Worm (Caenorhabditis elegans): ENCODE measurements around the gene srt-13.
"Not testable (repeated sequence)": the region's sequence is repeated elsewhere in the genome, so short reads cannot be mapped to it uniquely, and the experiment has no call there.

Gene srt-13

DNA sequence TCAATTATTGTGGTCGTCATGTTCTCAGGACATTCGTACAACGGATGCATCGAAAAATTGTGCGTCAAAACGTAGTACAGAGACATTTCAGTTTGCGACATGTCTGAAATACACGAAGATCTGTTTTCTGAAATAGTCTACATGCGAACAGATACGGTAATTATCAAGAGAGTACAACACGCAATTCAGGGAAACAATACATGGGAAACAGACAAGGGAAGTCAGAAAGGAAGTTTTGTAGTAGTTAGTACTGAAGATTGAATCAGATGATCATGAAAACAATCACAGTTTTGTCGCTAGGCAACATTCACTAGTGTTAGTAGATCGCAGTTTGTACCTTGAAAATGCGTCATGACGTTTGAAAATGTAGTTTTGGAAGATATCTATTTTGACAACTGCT is at the start of gene srt-13:
TSS of gene srt-13 (minus strand) at position 101 of the 400 bp plus-strand sequence.
- no peak for TF ChIP-seq W03F9.2 (tag; optimal IDR thresholded peaks at IDR 0.05)
- TF ChIP-seq dao-5 (tag; optimal IDR thresholded peaks at IDR 0.05): no peak
- no peak for TF ChIP-seq him-1 (tag; optimal IDR thresholded peaks at IDR 0.05)

DNA sequence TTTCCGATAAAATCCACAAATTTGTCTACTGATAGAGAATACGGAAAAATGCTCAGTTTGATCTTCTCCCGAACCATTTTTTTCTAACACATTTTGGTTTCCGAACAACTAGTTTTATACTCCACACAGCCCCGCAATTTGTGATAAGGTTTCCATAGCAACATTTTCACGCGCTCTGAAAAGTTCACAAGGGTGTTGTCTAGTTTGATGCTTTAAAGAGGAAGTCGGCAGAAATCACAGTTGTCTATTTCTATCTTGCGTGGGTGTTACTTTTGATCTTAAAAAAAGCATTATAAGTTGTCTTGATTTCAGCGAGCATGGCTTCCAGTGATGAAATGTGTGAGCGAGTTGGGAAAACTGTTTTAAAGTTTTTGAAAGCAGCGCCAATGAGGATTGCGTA is 49.8 kb upstream of the srt-13 start, which contains the start of gene ZC132.3:
TSS of gene ZC132.3 (minus strand) at position 101 of the 400 bp plus-strand sequence.
- TF ChIP-seq him-1 (tag; optimal IDR thresholded peaks at IDR 0.05): no peak
- TF ChIP-seq W03F9.2 (tag; optimal IDR thresholded peaks at IDR 0.05): no peak
- no peak for TF ChIP-seq dao-5 (tag; optimal IDR thresholded peaks at IDR 0.05)

DNA sequence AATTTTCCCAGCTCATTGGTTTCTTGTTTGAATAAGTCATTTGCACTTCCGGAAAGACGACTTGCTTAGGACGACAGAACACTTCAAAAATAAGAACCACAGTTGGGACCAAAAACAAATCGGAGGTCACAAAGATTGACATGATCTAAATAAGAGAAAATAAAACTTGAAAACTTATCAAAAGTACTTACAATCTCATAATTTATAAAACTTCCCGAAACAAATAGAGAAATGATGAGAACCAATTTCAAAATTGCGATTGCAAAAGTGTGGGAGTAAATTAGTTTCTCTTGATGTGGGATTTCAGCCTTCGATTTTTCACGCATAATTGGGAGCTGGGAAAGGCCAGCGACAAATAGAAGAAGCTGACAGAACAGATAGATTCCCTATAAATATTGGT is 48.6 kb upstream of the srt-13 start, which contains the start of gene ZC132.11:
TSS of gene ZC132.11 (minus strand) at position 101 of the 400 bp plus-strand sequence.
- TF ChIP-seq W03F9.2 (tag; optimal IDR thresholded peaks at IDR 0.05): no peak
- no peak for TF ChIP-seq dao-5 (tag; optimal IDR thresholded peaks at IDR 0.05)
- no peak for TF ChIP-seq him-1 (tag; optimal IDR thresholded peaks at IDR 0.05)

DNA sequence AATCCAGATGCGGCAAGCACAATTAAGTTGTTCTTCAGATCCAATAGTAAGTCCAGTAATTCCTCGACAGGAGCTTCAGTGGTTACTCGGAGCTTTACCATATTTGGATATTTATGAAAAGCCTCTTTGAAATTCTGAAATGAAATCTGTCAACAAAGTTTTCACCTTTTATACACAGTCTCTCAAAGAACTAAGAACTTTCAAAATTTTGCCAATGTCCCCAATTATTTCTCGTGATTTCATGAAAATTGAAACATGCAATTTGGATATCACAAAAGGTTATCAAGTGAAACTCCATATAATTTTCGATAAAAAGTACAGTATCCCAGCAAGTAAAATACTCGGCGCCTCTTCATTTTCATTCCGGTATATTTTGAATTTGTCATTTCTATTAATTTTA is 46.0 kb upstream of the srt-13 start, which contains the start of gene F47D2.11:
TSS of gene F47D2.11 (minus strand) at position 101 of the 400 bp plus-strand sequence.
- TF ChIP-seq W03F9.2 (tag; optimal IDR thresholded peaks at IDR 0.05) (no peak), him-1 (tag; optimal IDR thresholded peaks at IDR 0.05) (no peak), dao-5 (tag; optimal IDR thresholded peaks at IDR 0.05) (no peak)

DNA sequence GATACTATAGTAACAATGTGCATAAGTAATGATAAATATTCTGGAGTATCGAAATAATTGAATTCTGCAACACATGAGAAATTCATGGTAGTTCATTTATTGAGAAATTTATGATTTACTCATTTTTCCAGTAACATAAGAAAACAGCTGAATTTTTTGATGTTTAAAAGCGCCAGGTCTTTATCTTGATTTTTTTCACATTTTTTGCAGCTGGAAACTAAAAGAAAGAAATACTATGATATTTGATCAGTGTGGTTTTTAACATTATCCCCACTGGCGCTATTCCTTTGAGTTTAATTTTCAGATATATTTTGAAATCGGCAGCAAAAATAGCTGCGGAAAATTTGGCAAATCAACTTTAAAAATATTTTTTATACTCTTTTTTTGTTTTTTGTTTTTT is 43.5 kb upstream of the srt-13 start, which contains the start of gene srh-194:
TSS of gene srh-194 (minus strand) at position 101 of the 400 bp plus-strand sequence.
- TF ChIP-seq dao-5, W03F9.2, him-1 (tag; optimal IDR thresholded peaks at IDR 0.05): not testable (repeated sequence)

DNA sequence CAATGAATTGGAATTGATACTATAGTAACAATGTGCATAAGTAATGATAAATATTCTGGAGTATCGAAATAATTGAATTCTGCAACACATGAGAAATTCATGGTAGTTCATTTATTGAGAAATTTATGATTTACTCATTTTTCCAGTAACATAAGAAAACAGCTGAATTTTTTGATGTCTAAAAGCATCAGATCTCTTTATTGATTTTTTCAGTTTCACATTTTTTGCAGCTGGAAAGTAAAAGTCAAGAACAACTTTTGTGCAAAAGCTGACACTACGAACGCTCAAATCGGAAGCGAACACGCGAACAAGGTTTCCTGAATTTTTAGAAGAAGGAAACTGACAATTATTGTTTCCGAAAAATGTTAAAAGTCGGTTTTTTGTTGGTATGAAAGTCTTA is 40.1 kb upstream of the srt-13 start, which contains the start of gene srh-193:
TSS of gene srh-193 (minus strand) at position 101 of the 400 bp plus-strand sequence.
- not testable (repeated sequence) for TF ChIP-seq W03F9.2, him-1, dao-5 (tag; optimal IDR thresholded peaks at IDR 0.05)

DNA sequence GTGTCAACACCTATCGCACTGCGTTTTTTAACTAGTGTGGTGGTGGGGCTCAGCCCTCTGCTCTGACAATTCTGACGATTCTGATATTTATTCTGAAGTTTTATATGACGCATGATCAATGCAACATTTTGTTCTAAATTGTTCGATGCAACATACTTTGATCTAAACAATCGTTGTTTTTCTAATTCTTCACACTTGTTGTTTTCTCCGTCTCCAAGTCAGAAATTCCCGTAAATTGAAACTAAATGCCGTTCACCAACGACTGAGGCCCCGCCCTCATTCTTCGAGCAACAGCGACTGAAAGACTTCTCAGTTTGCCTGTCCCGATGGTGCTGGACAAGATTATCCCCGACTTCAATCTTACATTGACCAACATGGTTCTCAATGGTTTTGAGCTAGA is 34.8 kb upstream of the srt-13 start, which contains the start of gene srt-19:
TSS of gene srt-19 (plus strand) at position 301 of the 400 bp plus-strand sequence.
- not testable (repeated sequence) for TF ChIP-seq him-1, W03F9.2, dao-5 (tag; optimal IDR thresholded peaks at IDR 0.05)

DNA sequence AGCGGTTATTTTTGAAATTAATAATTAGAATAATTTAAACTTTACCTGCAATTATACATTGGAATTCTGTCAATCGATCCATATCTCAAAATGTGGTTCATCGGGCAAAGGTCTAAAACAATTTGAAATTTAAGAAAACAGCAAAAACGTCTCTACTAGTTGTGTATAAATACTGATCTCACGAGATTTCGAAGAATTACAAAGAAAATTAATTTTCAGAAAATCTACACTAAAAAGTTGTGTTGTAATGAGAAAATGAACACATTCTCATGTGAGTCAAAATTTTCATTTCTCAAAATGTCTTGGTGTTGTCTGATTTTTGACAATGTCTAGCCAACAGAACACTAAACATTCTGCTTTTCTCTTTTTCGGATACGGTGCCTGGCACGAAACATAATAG is 31.8 kb upstream of the srt-13 start, which contains the start of gene srt-37:
TSS of gene srt-37 (minus strand) at position 101 of the 400 bp plus-strand sequence.
- TF ChIP-seq him-1, W03F9.2, dao-5 (tag; optimal IDR thresholded peaks at IDR 0.05): not testable (repeated sequence)

DNA sequence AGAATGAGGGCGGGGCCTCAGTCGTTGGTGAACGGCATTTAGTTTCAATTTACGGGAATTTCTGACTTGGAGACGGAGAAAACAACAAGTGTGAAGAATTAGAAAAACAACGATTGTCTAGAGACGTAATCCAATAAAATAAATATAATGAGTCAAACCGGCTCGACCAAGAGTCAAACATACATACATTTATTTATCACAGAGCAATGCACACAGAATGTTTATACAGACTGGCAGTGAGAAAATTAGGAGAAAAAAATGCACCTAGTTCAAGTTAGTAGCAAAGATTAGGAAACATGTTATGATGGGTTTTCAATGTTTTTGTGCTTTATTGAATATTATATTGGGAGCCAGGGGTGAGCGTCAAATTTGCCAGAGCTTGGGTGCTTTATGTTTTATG is 28.8 kb upstream of the srt-13 start, which contains the start of gene srt-20:
TSS of gene srt-20 (minus strand) at position 101 of the 400 bp plus-strand sequence.
- not testable (repeated sequence) for TF ChIP-seq him-1, W03F9.2, dao-5 (tag; optimal IDR thresholded peaks at IDR 0.05)

DNA sequence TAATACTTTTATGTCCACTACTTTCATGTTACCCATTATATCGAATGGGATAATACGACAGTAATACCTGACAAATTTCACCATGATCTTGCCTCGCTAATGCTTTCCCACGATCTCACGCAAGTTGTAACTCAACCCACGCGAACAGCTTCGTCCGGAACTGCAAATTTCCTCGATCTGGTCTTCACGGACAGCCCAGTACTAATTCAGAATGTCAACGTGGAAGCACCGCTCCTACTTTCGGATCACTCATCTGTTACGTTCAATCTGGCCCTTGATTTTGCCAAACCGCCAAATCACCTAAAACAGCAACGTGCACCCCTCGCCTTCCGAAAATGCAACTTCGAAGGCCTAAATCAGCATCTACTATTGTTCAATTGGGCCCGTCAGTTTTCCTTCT is 23.4 kb upstream of the srt-13 start:
- TF ChIP-seq him-1 (tag; optimal IDR thresholded peaks at IDR 0.05) (no peak), dao-5 (tag; optimal IDR thresholded peaks at IDR 0.05) (no peak), W03F9.2 (tag; optimal IDR thresholded peaks at IDR 0.05) (no peak)

DNA sequence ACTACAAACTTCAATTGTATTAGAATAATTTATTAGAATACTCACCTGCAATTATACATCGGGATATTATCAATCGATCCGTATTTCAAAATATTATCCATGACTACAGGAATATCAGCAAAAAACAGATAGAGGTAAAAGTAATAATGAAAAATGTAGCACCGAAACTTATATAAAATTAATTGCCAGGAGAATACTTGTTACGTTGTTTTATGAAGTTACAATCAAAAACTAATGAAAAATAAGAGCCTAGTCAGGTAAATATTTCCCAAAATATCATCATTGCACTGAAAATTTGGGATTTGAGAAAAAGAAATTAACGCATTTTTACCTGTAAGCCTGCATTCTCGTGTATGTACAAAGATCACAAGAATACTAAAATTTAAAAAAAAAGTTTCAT is 21.3 kb upstream of the srt-13 start, which contains the start of gene srt-38:
TSS of gene srt-38 (minus strand) at position 101 of the 400 bp plus-strand sequence.
- not testable (repeated sequence) for TF ChIP-seq dao-5, him-1, W03F9.2 (tag; optimal IDR thresholded peaks at IDR 0.05)

DNA sequence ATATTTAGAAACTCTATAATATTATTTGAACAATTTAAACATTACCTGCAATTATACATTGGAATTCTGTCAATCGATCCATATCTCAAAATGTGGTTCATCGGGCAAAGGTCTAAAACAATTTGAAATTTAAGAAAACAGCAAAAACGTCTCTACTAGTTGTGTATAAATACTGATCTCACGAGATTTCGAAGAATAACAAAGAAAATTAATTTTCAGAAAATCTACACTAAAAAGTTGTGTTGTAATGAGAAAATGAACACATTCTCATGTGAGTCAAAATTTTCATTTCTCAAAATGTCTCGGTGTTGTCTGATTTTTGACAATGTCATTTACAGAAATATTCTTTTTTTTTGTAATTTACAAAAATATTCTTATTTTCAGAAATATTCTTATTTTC is 18.3 kb upstream of the srt-13 start, which contains the start of gene srt-36:
TSS of gene srt-36 (minus strand) at position 101 of the 400 bp plus-strand sequence.
- TF ChIP-seq dao-5, W03F9.2, him-1 (tag; optimal IDR thresholded peaks at IDR 0.05): not testable (repeated sequence)

DNA sequence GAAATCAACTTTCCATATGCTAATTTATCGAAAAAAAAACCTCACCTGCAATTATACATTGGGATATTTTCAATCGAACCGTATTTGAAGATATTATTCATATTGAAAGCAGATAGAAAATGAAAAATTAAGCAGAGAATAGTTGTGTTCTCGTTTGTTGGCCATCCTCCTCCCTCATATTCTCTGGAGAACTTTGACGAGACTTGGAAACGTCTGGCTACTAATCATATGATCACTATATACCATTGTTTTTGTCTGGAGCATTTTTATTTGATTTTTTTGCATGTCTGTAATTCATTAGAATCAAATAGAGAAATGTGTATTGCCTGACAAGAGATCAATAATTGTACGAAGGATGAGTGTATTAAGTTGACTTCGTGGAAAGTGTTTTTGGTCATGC is 14.6 kb upstream of the srt-13 start, which contains the start of gene srt-35:
TSS of gene srt-35 (minus strand) at position 101 of the 400 bp plus-strand sequence.
- TF ChIP-seq him-1 (tag; optimal IDR thresholded peaks at IDR 0.05) (no peak), W03F9.2 (tag; optimal IDR thresholded peaks at IDR 0.05) (no peak), dao-5 (tag; optimal IDR thresholded peaks at IDR 0.05) (no peak)

DNA sequence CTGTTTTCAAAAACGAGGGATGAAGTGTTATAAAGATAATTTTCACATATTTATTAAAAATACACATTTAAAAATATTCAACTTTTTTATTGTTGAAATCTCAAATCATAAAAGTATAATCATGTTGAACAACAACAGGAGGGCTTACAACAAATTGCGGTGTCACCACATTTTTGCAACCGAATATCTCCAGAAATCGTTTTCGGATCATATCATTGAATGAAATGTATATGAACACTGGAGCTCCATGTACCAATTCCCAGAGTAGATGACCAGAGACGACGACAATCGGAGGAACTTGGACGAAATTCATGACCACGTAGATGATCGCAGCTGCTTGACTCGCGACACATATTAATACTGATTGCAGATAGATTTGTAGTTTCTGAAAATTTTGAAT is 11.4 kb upstream of the srt-13 start:
- no peak for TF ChIP-seq W03F9.2 (tag; optimal IDR thresholded peaks at IDR 0.05)
- no peak for TF ChIP-seq him-1 (tag; optimal IDR thresholded peaks at IDR 0.05)
- TF ChIP-seq dao-5 (tag; optimal IDR thresholded peaks at IDR 0.05): no peak

Measured in whole organism, L4/young adult.